Fruit fly (Drosophila melanogaster): ENCODE measurements around the gene ATPsynbetaL.
A peak's percentile ranks its signal among the peaks of the same experiment; 100 is the strongest.

ATPsynbetaL gene

dm6 chr3L:16060806-16061600 is 36.6 kb upstream of the ATPsynbetaL start (continued):
- TF ChIP-seq gro (GFP tag; optimal IDR thresholded peaks at IDR 0.05), result no peak
- TF ChIP-seq CG6689 (GFP tag; IDR thresholded peaks at IDR 0.05), result peak; percentile 53; the same call in 1 of the 2 replicates
- TF ChIP-seq CG9727 (GFP tag; optimal IDR thresholded peaks at IDR 0.05), result peak; percentile 76
- TF ChIP-seq C15 (GFP tag; IDR thresholded peaks at IDR 0.05), result 0 out of 3 replicates have a peak, but pooled peaks have one; percentile 27
- no peak for TF ChIP-seq D19B (GFP tag; optimal IDR thresholded peaks at IDR 0.05)
- no peak for TF ChIP-seq CG11093 (GFP tag; IDR thresholded peaks at IDR 0.05)
- no peak for TF ChIP-seq CG15073 (GFP tag; optimal IDR thresholded peaks at IDR 0.05)
- TF ChIP-seq Xbp1 (GFP tag; optimal IDR thresholded peaks at IDR 0.05), result peak; percentile 29
- no peak for TF ChIP-seq Dp (GFP tag; optimal IDR thresholded peaks at IDR 0.05)
- TF ChIP-seq CG14710 (tag; optimal IDR thresholded peaks at IDR 0.05), result peak; percentile 71
- TF ChIP-seq CG7357 (GFP tag; IDR thresholded peaks at IDR 0.05), result 0 out of 3 replicates have a peak, but pooled peaks have one; percentile 16
- TF ChIP-seq vnd (GFP tag; IDR thresholded peaks at IDR 0.05; ENCODE audit: partially characterized antibody), result no peak
- TF ChIP-seq GATAe (GFP tag; conservative IDR thresholded peaks at IDR 0.05), result no peak
- no peak for TF ChIP-seq Sry-δ (GFP tag; optimal IDR thresholded peaks at IDR 0.05)
- TF ChIP-seq CG6813 (GFP tag; optimal IDR thresholded peaks at IDR 0.05), result no peak
- no peak for TF ChIP-seq vfl (GFP tag; optimal IDR thresholded peaks at IDR 0.05)
- TF ChIP-seq al (GFP tag; IDR thresholded peaks at IDR 0.05), result no peak
- no peak for TF ChIP-seq cas (GFP tag; IDR thresholded peaks at IDR 0.05)
- no peak for TF ChIP-seq CG8290 (GFP tag; optimal IDR thresholded peaks at IDR 0.05)
- no peak for TF ChIP-seq CG8290 (tag; optimal IDR thresholded peaks at IDR 0.05)
- TF ChIP-seq gsb-n (tag; optimal IDR thresholded peaks at IDR 0.05), result no peak
- no peak for TF ChIP-seq CG16813 (GFP tag; IDR thresholded peaks at IDR 0.05; ENCODE audit: partially characterized antibody)
- no peak for TF ChIP-seq kni (GFP tag; optimal IDR thresholded peaks at IDR 0.05)
- TF ChIP-seq ftz-f1 (GFP tag; optimal IDR thresholded peaks at IDR 0.05), result no peak
- peak; percentile 38 for TF ChIP-seq CG12155 (GFP tag; optimal IDR thresholded peaks at IDR 0.05)
- no peak for TF ChIP-seq H2.0 (GFP tag; IDR thresholded peaks at IDR 0.05)
- peak; percentile 42 for TF ChIP-seq CG18599 (GFP tag; optimal IDR thresholded peaks at IDR 0.05)
- TF ChIP-seq CG6765 (GFP tag; optimal IDR thresholded peaks at IDR 0.05), result no peak
- TF ChIP-seq CG14050 (GFP tag; IDR thresholded peaks at IDR 0.05), result no peak
- peak in 1 of 2 experiments; percentile 36 for TF ChIP-seq chif (GFP tag; optimal IDR thresholded peaks at IDR 0.05)
- no peak for TF ChIP-seq CG11247 (GFP tag; IDR thresholded peaks at IDR 0.05)
- no peak for TF ChIP-seq CG7372 (GFP tag; IDR thresholded peaks at IDR 0.05)
- TF ChIP-seq Meics (GFP tag; optimal IDR thresholded peaks at IDR 0.05), result peak; percentile 51
- TF ChIP-seq CG12769 (tag; optimal IDR thresholded peaks at IDR 0.05), result no peak
- no peak for TF ChIP-seq CG7271 (tag; optimal IDR thresholded peaks at IDR 0.05)
- no peak for TF ChIP-seq Bdp1 (GFP tag; optimal IDR thresholded peaks at IDR 0.05)
- no peak for TF ChIP-seq sim (GFP tag; IDR thresholded peaks at IDR 0.05)
- no peak for TF ChIP-seq Sox102F (GFP tag; optimal IDR thresholded peaks at IDR 0.05)
- no peak for TF ChIP-seq otp (GFP tag; IDR thresholded peaks at IDR 0.05)
- no peak for TF ChIP-seq CkIIα-i1 (GFP tag; IDR thresholded peaks at IDR 0.05)
- no peak for TF ChIP-seq CG9215 (GFP tag; IDR thresholded peaks at IDR 0.05)
- TF ChIP-seq zfh2 (GFP tag; optimal IDR thresholded peaks at IDR 0.05), result peak; percentile 20
- no peak for TF ChIP-seq NC2β (GFP tag; optimal IDR thresholded peaks at IDR 0.05)
- TF ChIP-seq CG31441 (GFP tag; IDR thresholded peaks at IDR 0.05), result no peak; the same call in 1 of the 2 replicates
- TF ChIP-seq chm (GFP tag; IDR thresholded peaks at IDR 0.05), result no peak
- peak; percentile 50 for TF ChIP-seq CG8388 (GFP tag; optimal IDR thresholded peaks at IDR 0.05)
- 0 out of 2 replicates have a peak, but pooled peaks have one; percentile 16 for TF ChIP-seq Drgx (GFP tag; IDR thresholded peaks at IDR 0.05)
- no peak for TF ChIP-seq CG15696 (tag; optimal IDR thresholded peaks at IDR 0.05)
- no peak for TF ChIP-seq hkb (optimal IDR thresholded peaks at IDR 0.05)
- 0 out of 2 replicates have a peak, but pooled peaks have one; percentile 11 for TF ChIP-seq hkb (GFP tag; IDR thresholded peaks at IDR 0.05)

Measured in whole organism, embryonic.